Worm (Caenorhabditis elegans): ENCODE measurements around the gene B0244.9.
A peak's percentile ranks its signal among the peaks of the same experiment; 100 is the strongest.

The B0244.9 gene

ce11 chrIII:5706077-5706627 is 24.7 kb downstream of the B0244.9 start, which contains the start of gene rpl-23 (continued):
- TF ChIP-seq madf-6 (GFP tag; IDR thresholded peaks at IDR 0.05) (peak; percentile 80), ekl-4 (GFP tag; IDR thresholded peaks at IDR 0.05) (peak; percentile 67; the same call in 1 of the 2 replicates), attf-6 (GFP tag; IDR thresholded peaks at IDR 0.05) (no peak), zfh-2 (GFP tag; conservative IDR thresholded peaks at IDR 0.05) (no peak), egrh-3 (GFP tag; IDR thresholded peaks at IDR 0.05) (no peak), ZK185.1 (tag; optimal IDR thresholded peaks at IDR 0.05; ENCODE audit: poor library complexity, severe bottlenecking) (peak; percentile 81), unc-130 (GFP tag; optimal IDR thresholded peaks at IDR 0.05) (no peak), Y53F4B.3 (GFP tag; IDR thresholded peaks at IDR 0.05) (no peak), madf-8 (GFP tag; conservative IDR thresholded peaks at IDR 0.05) (peak; percentile 41), B0336.3 (GFP tag; IDR thresholded peaks at IDR 0.05) (no peak), F52B5.7 (tag; optimal IDR thresholded peaks at IDR 0.05) (no peak), K12H6.12 (tag; optimal IDR thresholded peaks at IDR 0.05) (peak; percentile 59), rcor-1 (GFP tag; IDR thresholded peaks at IDR 0.05) (peak; percentile 69), sea-2 (GFP tag; IDR thresholded peaks at IDR 0.05) (no peak), ztf-6 (GFP tag; IDR thresholded peaks at IDR 0.05) (no peak), somi-1 (GFP tag; optimal IDR thresholded peaks at IDR 0.05) (no peak), lin-40 (tag; optimal IDR thresholded peaks at IDR 0.05) (peak; percentile 71), nhr-80 (tag; optimal IDR thresholded peaks at IDR 0.05) (peak; percentile 5), dpff-1 (tag; optimal IDR thresholded peaks at IDR 0.05) (no peak), ceh-27 (GFP tag; optimal IDR thresholded peaks at IDR 0.05) (peak; percentile 77), let-526 (GFP tag; IDR thresholded peaks at IDR 0.05) (no peak), attf-3 (GFP tag; conservative IDR thresholded peaks at IDR 0.05) (peak; percentile 57), sdz-38 (tag; optimal IDR thresholded peaks at IDR 0.05) (no peak), athp-1 (tag; optimal IDR thresholded peaks at IDR 0.05) (peak; percentile 81), lin-26 (GFP tag; IDR thresholded peaks at IDR 0.05) (no peak), F33H1.4 (GFP tag; IDR thresholded peaks at IDR 0.05) (peak; percentile 98), ceh-100 (GFP tag; IDR thresholded peaks at IDR 0.05) (no peak), snpc-1.3 (tag; optimal IDR thresholded peaks at IDR 0.05; ENCODE audit: insufficient read depth) (peak; percentile 78), nhr-179 (tag; optimal IDR thresholded peaks at IDR 0.05) (no peak), F49E8.2 (tag; optimal IDR thresholded peaks at IDR 0.05; ENCODE audit: insufficient read depth) (peak; percentile 82), sptf-2 (GFP tag; optimal IDR thresholded peaks at IDR 0.05) (no peak), unc-62 (GFP tag; optimal IDR thresholded peaks at IDR 0.05) (no peak), ama-1 (optimal IDR thresholded peaks at IDR 0.05) (no peak), ama-1 (GFP tag; optimal IDR thresholded peaks at IDR 0.05) (peak in 1 of 2 experiments; percentile 19), hrde-1 (tag; optimal IDR thresholded peaks at IDR 0.05; ENCODE audit: borderline replicate concordance) (no peak), aptf-3 (GFP tag; IDR thresholded peaks at IDR 0.05) (no peak), T07F8.4 (tag; optimal IDR thresholded peaks at IDR 0.05) (no peak), xnd-1 (tag; optimal IDR thresholded peaks at IDR 0.05) (peak; percentile 10), efl-1 (GFP tag; optimal IDR thresholded peaks at IDR 0.05) (peak; percentile 65), pbrm-1 (GFP tag; IDR thresholded peaks at IDR 0.05) (peak; percentile 67), dpl-1 (GFP tag; optimal IDR thresholded peaks at IDR 0.05) (peak; percentile 68), let-607 (tag; optimal IDR thresholded peaks at IDR 0.05) (peak in 1 of 2 experiments; percentile 1), Y53G8AR.9 (GFP tag; conservative IDR thresholded peaks at IDR 0.05) (peak; percentile 85), madf-10 (tag; optimal IDR thresholded peaks at IDR 0.05) (peak; percentile 55), lin-35 (GFP tag; optimal IDR thresholded peaks at IDR 0.05) (peak in 1 of 3 experiments; percentile 85), ceh-40 (GFP tag; IDR thresholded peaks at IDR 0.05) (no peak), mxl-1 (tag; optimal IDR thresholded peaks at IDR 0.05) (no peak), hlh-26 (GFP tag; conservative IDR thresholded peaks at IDR 0.05) (no peak), lir-1 (GFP tag; conservative IDR thresholded peaks at IDR 0.05) (0 out of 2 replicates have a peak, but pooled peaks have one; percentile 16)
